Fruit fly (Drosophila melanogaster) whole organism, embryonic: ENCODE results near the gene Vha36-3.

Experiments
- Bteb2 ChIP-seq: fragments of 200-800 bp; sonication (Bioruptor generic); optimal IDR thresholded peaks from 2 replicates; lab custom pipeline; 2016; ENCODE audit warnings: missing biosample characterization, missing genetic modification characterization
- C15 ChIP-seq: fragments of 200-800 bp; sonication (Bioruptor generic); IDR thresholded peaks from 3 replicates; pipeline ENCODE4 v1.3.6; 2022; ENCODE audit warnings: missing biosample characterization, missing genetic modification characterization
- CG11247 ChIP-seq: fragments of 200-800 bp; sonication (Bioruptor generic); IDR thresholded peaks from 2 replicates; pipeline ENCODE4 v1.3.6; 2022; ENCODE audit warnings: missing biosample characterization, missing genetic modification characterization
- CG11504 ChIP-seq: fragments of 200-800 bp; sonication (Bioruptor generic); optimal IDR thresholded peaks from 3 replicates; lab custom pipeline; 2019; ENCODE audit warnings: missing biosample characterization, mild to moderate bottlenecking, missing genetic modification characterization, moderate library complexity
- CG12769 ChIP-seq: fragments of 200-800 bp; sonication (Bioruptor generic); optimal IDR thresholded peaks from 2 replicates; lab custom pipeline; 2019; ENCODE audit warnings: missing biosample characterization, mild to moderate bottlenecking, missing genetic modification characterization, moderate library complexity
- CG13123 ChIP-seq: fragments of 200-800 bp; sonication (Bioruptor generic); optimal IDR thresholded peaks from 2 replicates; lab custom pipeline; 2016; ENCODE audit warnings: missing biosample characterization, missing genetic modification characterization
- CG15269 ChIP-seq: fragments of 200-800 bp; sonication (Bioruptor generic); optimal IDR thresholded peaks from 2 replicates; lab custom pipeline; 2018; ENCODE audit warnings: missing biosample characterization, mild to moderate bottlenecking, missing genetic modification characterization, moderate library complexity
- CG1647 ChIP-seq: fragments of 200-800 bp; sonication (Bioruptor generic); optimal IDR thresholded peaks from 3 replicates; lab custom pipeline; 2016; ENCODE audit warnings: missing biosample characterization, missing genetic modification characterization
- CG16813 ChIP-seq: fragments of 200-800 bp; sonication (Bioruptor generic); IDR thresholded peaks from 3 replicates; pipeline ENCODE4 v1.3.6; 2022; ENCODE audit warnings: missing biosample characterization, missing genetic modification characterization; ENCODE audit not compliant: partially characterized antibody
- CG16815 ChIP-seq: fragments of 200-800 bp; sonication (Bioruptor generic); optimal IDR thresholded peaks from 3 replicates; lab custom pipeline; 2017; ENCODE audit warnings: missing biosample characterization, mild to moderate bottlenecking, missing genetic modification characterization
- CG17568 ChIP-seq: fragments of 200-800 bp; sonication (Bioruptor generic); optimal IDR thresholded peaks from 2 replicates; lab custom pipeline; 2018; ENCODE audit warnings: missing biosample characterization, mild to moderate bottlenecking, missing genetic modification characterization, moderate library complexity
- CG30431 ChIP-seq: fragments of 200-800 bp; sonication (Bioruptor generic); optimal IDR thresholded peaks from 2 replicates; lab custom pipeline; 2017; ENCODE audit warnings: missing biosample characterization, missing genetic modification characterization
- CG31365 ChIP-seq: fragments of 200-800 bp; sonication (Bioruptor generic); optimal IDR thresholded peaks from 2 replicates; lab custom pipeline; 2018; ENCODE audit warnings: missing biosample characterization, mild to moderate bottlenecking, missing genetic modification characterization
- CG31388 ChIP-seq: fragments of 200-800 bp; sonication (Bioruptor generic); optimal IDR thresholded peaks from 2 replicates; lab custom pipeline; 2016; ENCODE audit warnings: missing biosample characterization, missing genetic modification characterization
- CG33213 ChIP-seq: fragments of 200-800 bp; sonication (Bioruptor generic); optimal IDR thresholded peaks from 3 replicates; lab custom pipeline; 2016; ENCODE audit warnings: missing biosample characterization, missing genetic modification characterization
- CG4360 ChIP-seq: fragments of 200-800 bp; sonication (Bioruptor generic); IDR thresholded peaks from 2 replicates; pipeline ENCODE4 v1.3.6; 2022; ENCODE audit warnings: missing biosample characterization, missing genetic modification characterization
- CG4820 ChIP-seq: fragments of 200-800 bp; sonication (Bioruptor generic); optimal IDR thresholded peaks from 3 replicates; lab custom pipeline; 2016; ENCODE audit warnings: missing biosample characterization, missing genetic modification characterization
- CG5953 ChIP-seq: fragments of 200-800 bp; sonication (Bioruptor generic); IDR thresholded peaks from 2 replicates; pipeline ENCODE4 v1.3.6; 2022; ENCODE audit warnings: missing biosample characterization, missing genetic modification characterization
- CG6813 ChIP-seq: fragments of 200-800 bp; sonication (Bioruptor generic); optimal IDR thresholded peaks from 2 replicates; lab custom pipeline; 2017; ENCODE audit warnings: missing biosample characterization, missing genetic modification characterization, mild to moderate bottlenecking, moderate library complexity, missing genetic modification reagents
- CG7745 ChIP-seq: fragments of 200-800 bp; sonication (Bioruptor generic); optimal IDR thresholded peaks from 2 replicates; lab custom pipeline; 2018; ENCODE audit warnings: missing biosample characterization, mild to moderate bottlenecking, missing genetic modification characterization, moderate library complexity
- CG8359 ChIP-seq: fragments of 200-800 bp; sonication (Bioruptor generic); optimal IDR thresholded peaks from 2 replicates; lab custom pipeline; 2017; ENCODE audit warnings: missing biosample characterization, mild to moderate bottlenecking, missing genetic modification characterization, borderline replicate concordance
- Chrac-16 ChIP-seq: fragments of 200-800 bp; sonication (Bioruptor generic); optimal IDR thresholded peaks from 3 replicates; lab custom pipeline; 2016; ENCODE audit warnings: missing biosample characterization, missing genetic modification characterization
- CkIIα-i1 ChIP-seq: fragments of 200-800 bp; sonication (Bioruptor generic); IDR thresholded peaks from 2 replicates; pipeline ENCODE4 v1.3.6; 2022; ENCODE audit warnings: missing biosample characterization, missing genetic modification characterization
- Dek ChIP-seq: fragments of 200-800 bp; sonication (Bioruptor generic); optimal IDR thresholded peaks from 3 replicates; lab custom pipeline; 2019; ENCODE audit warnings: missing biosample characterization, mild to moderate bottlenecking, missing genetic modification characterization, moderate library complexity
- Dref ChIP-seq: fragments of 200-800 bp; sonication (Bioruptor generic); IDR thresholded peaks from 2 replicates; pipeline ENCODE4 v1.3.6; 2022; ENCODE audit warnings: missing biosample characterization, missing genetic modification characterization
- Elba2 ChIP-seq: fragments of 200-800 bp; sonication (Bioruptor generic); optimal IDR thresholded peaks from 3 replicates; lab custom pipeline; 2016; ENCODE audit warnings: missing biosample characterization, missing genetic modification characterization
- Fer2 ChIP-seq: fragments of 200-800 bp; sonication (Bioruptor generic); optimal IDR thresholded peaks from 2 replicates; lab custom pipeline; 2018; ENCODE audit warnings: missing biosample characterization, mild to moderate bottlenecking, missing genetic modification characterization, moderate library complexity
- Gsc ChIP-seq: fragments of 200-800 bp; sonication (Bioruptor generic); IDR thresholded peaks from 2 replicates; pipeline ENCODE4 v1.3.6; 2022; ENCODE audit warnings: missing biosample characterization, missing genetic modification characterization
- Gug ChIP-seq: fragments of 200-800 bp; sonication (Bioruptor generic); IDR thresholded peaks from 4 replicates; pipeline ENCODE4 v1.3.6; 2022; ENCODE audit warnings: missing biosample characterization, missing genetic modification characterization
- HLHmδ ChIP-seq: fragments of 200-800 bp; sonication (Bioruptor generic); optimal IDR thresholded peaks from 2 replicates; lab custom pipeline; 2018; ENCODE audit warnings: missing biosample characterization, mild to moderate bottlenecking, missing genetic modification characterization, moderate library complexity
- Hand ChIP-seq: fragments of 200-800 bp; sonication (Bioruptor generic); optimal IDR thresholded peaks from 2 replicates; lab custom pipeline; 2017; ENCODE audit warnings: mild to moderate bottlenecking, missing biosample characterization, missing genetic modification reagents, missing genetic modification characterization
- Hmr ChIP-seq: fragments of 200-800 bp; sonication (Bioruptor generic); optimal IDR thresholded peaks from 3 replicates; lab custom pipeline; 2017; ENCODE audit warnings: mild to moderate bottlenecking, missing biosample characterization, missing genetic modification reagents, missing genetic modification characterization
- Hr39 ChIP-seq: fragments of >200 bp; optimal IDR thresholded peaks from 2 replicates; lab custom pipeline; 2017
- Med ChIP-seq: fragments of 200-800 bp; sonication (Bioruptor generic); peaks from one replicate; lab custom pipeline; 2016; ENCODE audit warnings: missing biosample characterization, missing genetic modification characterization, mild to moderate bottlenecking, inconsistent platforms, moderate library complexity
- Meics ChIP-seq: fragments of 200-800 bp; sonication (Bioruptor generic); optimal IDR thresholded peaks from 2 replicates; lab custom pipeline; 2017; ENCODE audit warnings: missing biosample characterization, mild to moderate bottlenecking, missing genetic modification characterization
- Scr ChIP-seq: fragments of 200-800 bp; sonication (Bioruptor generic); IDR thresholded peaks from 2 replicates; pipeline ENCODE4 v1.3.6; 2022; ENCODE audit warnings: missing biosample characterization, missing genetic modification characterization; ENCODE audit not compliant: partially characterized antibody
- abd-A ChIP-seq: fragments of 200-800 bp; sonication (Bioruptor generic); optimal IDR thresholded peaks from 3 replicates; lab custom pipeline; 2019; ENCODE audit warnings: missing biosample characterization, mild to moderate bottlenecking, missing genetic modification characterization, moderate library complexity
- ac ChIP-seq: fragments of 200-800 bp; sonication (Bioruptor generic); optimal IDR thresholded peaks from 3 replicates; lab custom pipeline; 2017; ENCODE audit warnings: missing biosample characterization, mild to moderate bottlenecking, missing genetic modification characterization
- cwo ChIP-seq: fragments of 200-800 bp; sonication (Bioruptor generic); optimal IDR thresholded peaks from 3 replicates; lab custom pipeline; 2017; ENCODE audit warnings: missing biosample characterization, missing genetic modification characterization, mild to moderate bottlenecking, moderate library complexity, missing genetic modification reagents
- ems ChIP-seq: fragments of 200-800 bp; sonication (Bioruptor generic); optimal IDR thresholded peaks from 3 replicates; lab custom pipeline; 2016; ENCODE audit warnings: missing biosample characterization, missing genetic modification characterization
- en ChIP-seq: fragments of 200-800 bp; sonication (Bioruptor generic); optimal IDR thresholded peaks from 2 replicates; lab custom pipeline; 2016; ENCODE audit warnings: missing biosample characterization, missing genetic modification characterization
- exex ChIP-seq: fragments of 200-800 bp; sonication (Bioruptor generic); optimal IDR thresholded peaks from 4 replicates; lab custom pipeline; 2018; ENCODE audit warnings: missing biosample characterization, mild to moderate bottlenecking, missing genetic modification characterization, moderate library complexity
- eyg ChIP-seq: fragments of 200-800 bp; sonication (Bioruptor generic); optimal IDR thresholded peaks from 3 replicates; lab custom pipeline; 2016; ENCODE audit warnings: missing biosample characterization, missing genetic modification characterization
- ftz-f1 ChIP-seq: fragments of 200-800 bp; sonication (Bioruptor generic); optimal IDR thresholded peaks from 2 replicates; lab custom pipeline; 2016; ENCODE audit warnings: missing biosample characterization, missing genetic modification characterization
- jigr1 ChIP-seq: fragments of 200-800 bp; sonication (Bioruptor generic); IDR thresholded peaks from 3 replicates; pipeline ENCODE4 v1.3.6; 2022; ENCODE audit warnings: missing biosample characterization, missing genetic modification characterization
- mam ChIP-seq: fragments of 200-800 bp; sonication (Bioruptor generic); optimal IDR thresholded peaks from 3 replicates; lab custom pipeline; 2016; ENCODE audit warnings: missing biosample characterization, missing genetic modification characterization
- phol ChIP-seq: fragments of 200-800 bp; sonication (Bioruptor generic); optimal IDR thresholded peaks from 3 replicates; lab custom pipeline; 2018; ENCODE audit warnings: missing biosample characterization, mild to moderate bottlenecking, missing genetic modification characterization, moderate library complexity
- pita ChIP-seq: fragments of 200-800 bp; sonication (Bioruptor generic); optimal IDR thresholded peaks from 2 replicates; lab custom pipeline; 2017; ENCODE audit warnings: missing biosample characterization, mild to moderate bottlenecking, missing genetic modification characterization
- ro ChIP-seq: fragments of 200-800 bp; sonication (Bioruptor generic); IDR thresholded peaks from 2 replicates; pipeline ENCODE4 v1.3.6; 2022; ENCODE audit warnings: missing biosample characterization, missing genetic modification characterization
- twi ChIP-seq: fragments of 200-800 bp; optimal IDR thresholded peaks from 2 replicates; lab custom pipeline; 2019; ENCODE audit warnings: missing biosample characterization, mild to moderate bottlenecking, missing genetic modification characterization, moderate library complexity
- wdn ChIP-seq: fragments of 200-800 bp; sonication (Bioruptor generic); IDR thresholded peaks from 2 replicates; pipeline ENCODE4 v1.3.6; 2022; ENCODE audit warnings: missing biosample characterization, missing genetic modification characterization
- zfh1 ChIP-seq: fragments of 200-800 bp; sonication (Bioruptor generic); IDR thresholded peaks from 3 replicates; pipeline ENCODE4 v1.3.6; 2022; ENCODE audit warnings: missing biosample characterization, missing genetic modification characterization

Vha36-3 gene

dm6 chrX:2536136-2536535, 44.2 kb downstream of the Vha36-3 start (continued):
- no peak for TF ChIP-seq ro (GFP tag; lab: Robert Waterston, UW)
- no peak for TF ChIP-seq wdn (GFP tag; lab: Robert Waterston, UW)
- TF ChIP-seq Chrac-16 (GFP tag; lab: Kevin White, UChicago) = peak; percentile 42
- TF ChIP-seq Gsc (GFP tag; lab: Robert Waterston, UW) = no peak
- TF ChIP-seq CG17568 = no peak
- TF ChIP-seq Gug (GFP tag; lab: Robert Waterston, UW) = peak; percentile 43; the same call in 1 of the 4 replicates
- no peak for TF ChIP-seq cwo (GFP tag; lab: Kevin White, UChicago)
- TF ChIP-seq jigr1 (GFP tag; lab: Robert Waterston, UW) = 0 out of 3 replicates have a peak, but pooled peaks have one; percentile 14
- peak; percentile 91 for TF ChIP-seq Med (GFP tag; lab: Kevin White, UChicago)
- TF ChIP-seq Hand = no peak
- no peak for TF ChIP-seq CG31365 (tag; lab: Kevin White, UChicago)
- TF ChIP-seq CG15269 (tag; lab: Kevin White, UChicago) = peak; percentile 45
- TF ChIP-seq CG4360 (GFP tag; lab: Robert Waterston, UW) = no peak
- no peak for TF ChIP-seq en (GFP tag; lab: Kevin White, UChicago)
- TF ChIP-seq C15 (GFP tag; lab: Robert Waterston, UW) = 0 out of 3 replicates have a peak, but pooled peaks have one; percentile 29
- peak; percentile 45 for TF ChIP-seq CG12769 (tag; lab: Kevin White, UChicago)
- peak; percentile 65; the same call in 2 of the 3 replicates for TF ChIP-seq zfh1 (GFP tag; lab: Robert Waterston, UW)
- no peak for TF ChIP-seq CG8359
- TF ChIP-seq CG11247 (GFP tag; lab: Robert Waterston, UW) = no peak
- peak; percentile 3 for TF ChIP-seq Hmr (GFP tag; lab: Kevin White, UChicago)
- TF ChIP-seq abd-A (tag; lab: Kevin White, UChicago) = no peak
- no peak for TF ChIP-seq Bteb2
- no peak for TF ChIP-seq CG33213 (GFP tag; lab: Kevin White, UChicago)
- TF ChIP-seq CG1647 (GFP tag; lab: Kevin White, UChicago) = no peak
- TF ChIP-seq Fer2 (tag; lab: Kevin White, UChicago) = no peak
- no peak for TF ChIP-seq HLHmδ (GFP tag; lab: Kevin White, UChicago)
- no peak for TF ChIP-seq CG6813
- no peak for TF ChIP-seq exex (tag; lab: Kevin White, UChicago)
- TF ChIP-seq mam (GFP tag; lab: Kevin White, UChicago) = no peak
- TF ChIP-seq phol (tag; lab: Kevin White, UChicago) = peak; percentile 18
- TF ChIP-seq Dref (GFP tag; lab: Robert Waterston, UW) = no peak
- peak; percentile 10 for TF ChIP-seq twi (tag; lab: Kevin White, UChicago)
- no peak for TF ChIP-seq CG5953 (GFP tag; lab: Robert Waterston, UW)
- no peak for TF ChIP-seq ac (GFP tag; lab: Kevin White, UChicago)
- no peak for TF ChIP-seq ftz-f1 (GFP tag; lab: Kevin White, UChicago)
- no peak for TF ChIP-seq Hr39 (lab: Kevin White, UChicago)
- no peak for TF ChIP-seq eyg (GFP tag; lab: Kevin White, UChicago)
- no peak for TF ChIP-seq CG4820 (GFP tag; lab: Kevin White, UChicago)
- no peak for TF ChIP-seq CG30431 (GFP tag; lab: Kevin White, UChicago)
- no peak for TF ChIP-seq Scr
- no peak for TF ChIP-seq Meics (GFP tag; lab: Kevin White, UChicago)
- no peak for TF ChIP-seq CkIIα-i1 (GFP tag; lab: Robert Waterston, UW)
- no peak for TF ChIP-seq CG13123 (GFP tag; lab: Kevin White, UChicago)
- no peak for TF ChIP-seq pita (GFP tag; lab: Kevin White, UChicago)
- TF ChIP-seq CG16813 (GFP tag; lab: Robert Waterston, UW) = no peak
- TF ChIP-seq CG31388 = no peak
- peak; percentile 5 for TF ChIP-seq CG16815 (GFP tag; lab: Kevin White, UChicago)
- peak; percentile 30 for TF ChIP-seq ems (GFP tag; lab: Kevin White, UChicago)
- no peak for TF ChIP-seq Dek
- TF ChIP-seq Elba2 (GFP tag; lab: Kevin White, UChicago) = no peak
- TF ChIP-seq CG11504 (tag; lab: Kevin White, UChicago) = peak; percentile 41
- no peak for TF ChIP-seq CG7745 (tag; lab: Kevin White, UChicago)
